Worm (Caenorhabditis elegans): ENCODE measurements around the gene clec-74.
"Not testable (repeated sequence)": the region's sequence is repeated elsewhere in the genome, so short reads cannot be mapped to it uniquely, and the experiment has no call there.

The clec-74 gene

ce11 chrIV:3921898-3922297, 34.9 kb upstream of the clec-74 start, which contains the start of gene clec-67:
TSS of gene clec-67 (plus strand) at chrIV:3922165.
- TF ChIP-seq nhr-11 (tag; optimal IDR thresholded peaks at IDR 0.05), result no peak
- TF ChIP-seq fkh-6 (tag; optimal IDR thresholded peaks at IDR 0.05), result no peak
- no peak for TF ChIP-seq sox-4 (tag; optimal IDR thresholded peaks at IDR 0.05)
- no peak for TF ChIP-seq hlh-15 (tag; optimal IDR thresholded peaks at IDR 0.05)
- TF ChIP-seq ztf-16 (tag; optimal IDR thresholded peaks at IDR 0.05), result no peak
- no peak for TF ChIP-seq ceh-31 (tag; optimal IDR thresholded peaks at IDR 0.05)
- no peak for TF ChIP-seq pha-4 (tag; optimal IDR thresholded peaks at IDR 0.05)
- TF ChIP-seq ttx-3 (tag; optimal IDR thresholded peaks at IDR 0.05), result no peak
- no peak for TF ChIP-seq lim-6 (tag; optimal IDR thresholded peaks at IDR 0.05)
- TF ChIP-seq tbx-2 (tag; optimal IDR thresholded peaks at IDR 0.05), result no peak
- TF ChIP-seq odd-2 (tag; optimal IDR thresholded peaks at IDR 0.05), result no peak
- TF ChIP-seq unc-42 (tag; optimal IDR thresholded peaks at IDR 0.05), result no peak
- TF ChIP-seq ahr-1 (tag; optimal IDR thresholded peaks at IDR 0.05), result no peak
- no peak for TF ChIP-seq hlh-13 (GFP tag; optimal IDR thresholded peaks at IDR 0.05)
- no peak for TF ChIP-seq unc-86 (tag; optimal IDR thresholded peaks at IDR 0.05)

DNA sequence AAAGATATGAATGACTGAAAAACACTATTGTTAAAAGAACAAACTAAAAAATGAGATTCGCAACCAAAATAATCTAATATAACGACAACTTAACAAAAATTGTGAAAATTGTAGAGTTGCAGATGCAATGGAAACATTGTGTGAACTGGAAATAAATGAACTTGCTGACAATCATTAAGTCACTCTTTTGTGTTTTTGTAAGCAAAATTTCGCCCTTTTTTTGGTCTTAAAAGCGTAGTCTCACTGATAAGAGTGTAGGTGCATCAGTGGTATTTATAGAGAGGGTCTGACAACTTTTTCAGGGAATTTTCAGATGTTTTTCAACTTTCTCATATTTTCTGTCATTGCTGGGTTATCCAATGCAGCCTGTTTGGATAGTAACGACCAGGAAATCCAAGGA, 30.7 kb upstream of the clec-74 start, which contains the start of gene clec-68:
Gene clec-68, plus strand, starts transcription at position 301 of the 400 bp plus-strand sequence.
- no peak for TF ChIP-seq ceh-24 (tag; optimal IDR thresholded peaks at IDR 0.05)
- no peak for TF ChIP-seq hlh-15 (tag; optimal IDR thresholded peaks at IDR 0.05)
- TF ChIP-seq ceh-2 (tag; optimal IDR thresholded peaks at IDR 0.05), result no peak
- no peak for TF ChIP-seq tbx-7 (tag; optimal IDR thresholded peaks at IDR 0.05)

ce11 chrIV:3932408-3932807, 24.4 kb upstream of the clec-74 start, which contains the start of gene clec-70:
TSS of gene clec-70 (plus strand) at chrIV:3932708.
- TF ChIP-seq unc-86, Y22D7AL.16, pha-4 (tag; optimal IDR thresholded peaks at IDR 0.05): not testable (repeated sequence)

DNA sequence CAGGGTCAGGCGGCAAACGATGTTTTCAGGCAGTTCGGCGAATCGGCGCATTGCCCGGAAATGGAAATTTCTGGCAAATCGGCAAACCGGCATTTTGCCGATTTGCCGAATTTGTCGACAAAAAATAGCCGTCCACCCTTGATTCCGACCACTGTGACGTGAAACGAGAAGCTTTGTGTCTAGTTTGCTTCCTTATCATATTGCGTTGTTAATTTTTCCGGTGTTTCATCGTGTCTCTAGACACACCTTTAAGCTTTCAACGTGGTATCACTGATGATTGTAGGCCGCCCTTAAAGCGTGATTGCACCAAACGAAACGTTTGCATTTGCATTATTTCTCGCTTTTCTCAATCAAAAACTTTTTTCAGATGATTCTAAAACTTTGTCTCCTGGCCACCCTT, 19.7 kb upstream of the clec-74 start, which contains the start of gene clec-71:
Gene clec-71, plus strand, starts transcription at position 362 of the 400 bp plus-strand sequence.
- TF ChIP-seq dmd-4 (tag; optimal IDR thresholded peaks at IDR 0.05; ENCODE audit: borderline replicate concordance) (no peak), Y22D7AL.16 (tag; optimal IDR thresholded peaks at IDR 0.05) (no peak), pag-3 (tag; optimal IDR thresholded peaks at IDR 0.05; ENCODE audit: borderline replicate concordance) (no peak), sdc-2 (tag; optimal IDR thresholded peaks at IDR 0.05) (no peak), ceh-45 (GFP tag; IDR thresholded peaks at IDR 0.05) (no peak), ama-1 (optimal IDR thresholded peaks at IDR 0.05) (no peak), unc-55 (GFP tag; optimal IDR thresholded peaks at IDR 0.05) (no peak), pha-4 (tag; optimal IDR thresholded peaks at IDR 0.05) (no peak), lim-6 (tag; optimal IDR thresholded peaks at IDR 0.05) (no peak), ceh-6 (GFP tag; optimal IDR thresholded peaks at IDR 0.05) (no peak), madf-2 (tag; optimal IDR thresholded peaks at IDR 0.05) (no peak), zip-5 (tag; optimal IDR thresholded peaks at IDR 0.05) (no peak), pha-2 (tag; optimal IDR thresholded peaks at IDR 0.05) (no peak), pax-1 (tag; optimal IDR thresholded peaks at IDR 0.05) (no peak), hlh-15 (tag; optimal IDR thresholded peaks at IDR 0.05) (no peak), fkh-6 (tag; optimal IDR thresholded peaks at IDR 0.05) (no peak), K02D7.2 (tag; optimal IDR thresholded peaks at IDR 0.05) (no peak), ceh-31 (tag; optimal IDR thresholded peaks at IDR 0.05) (no peak), hlh-6 (tag; optimal IDR thresholded peaks at IDR 0.05) (no peak)

ce11 chrIV:3941658-3942328, 15.0 kb upstream of the clec-74 start, which contains the start of gene clec-174:
TSS of gene clec-174 (minus strand) at chrIV:3941708.
- TF ChIP-seq unc-86 (tag; optimal IDR thresholded peaks at IDR 0.05) (no peak), ztf-16 (tag; optimal IDR thresholded peaks at IDR 0.05) (no peak), elt-4 (tag; optimal IDR thresholded peaks at IDR 0.05) (no peak), C38D4.7 (GFP tag; optimal IDR thresholded peaks at IDR 0.05) (no peak), fax-1 (tag; optimal IDR thresholded peaks at IDR 0.05) (no peak), lin-11 (tag; optimal IDR thresholded peaks at IDR 0.05) (no peak), K09A11.1 (tag; optimal IDR thresholded peaks at IDR 0.05; ENCODE audit: insufficient read depth) (no peak), pha-2 (tag; optimal IDR thresholded peaks at IDR 0.05) (no peak), nfya-1 (tag; optimal IDR thresholded peaks at IDR 0.05) (no peak), T23F11.4 (GFP tag; optimal IDR thresholded peaks at IDR 0.05) (no peak), fkh-6 (tag; optimal IDR thresholded peaks at IDR 0.05) (no peak), ceh-24 (tag; optimal IDR thresholded peaks at IDR 0.05) (no peak), fkh-10 (GFP tag; optimal IDR thresholded peaks at IDR 0.05) (no peak), sox-2 (GFP tag; IDR thresholded peaks at IDR 0.05) (no peak), ahr-1 (tag; optimal IDR thresholded peaks at IDR 0.05) (no peak), lim-6 (tag; optimal IDR thresholded peaks at IDR 0.05) (no peak), hlh-13 (GFP tag; optimal IDR thresholded peaks at IDR 0.05) (no peak), nhr-232 (tag; optimal IDR thresholded peaks at IDR 0.05) (no peak)
